Fruit fly (Drosophila melanogaster) whole organism, embryonic: ENCODE results near the gene CG12661.
A peak's percentile ranks its signal among the peaks of the same experiment; 100 is the strongest.

Experiments
- Atf3 ChIP-seq: fragments of 200-800 bp; sonication (Bioruptor generic); optimal IDR thresholded peaks from 3 replicates; lab custom pipeline; 2016; ENCODE audit warnings: missing biosample characterization, missing genetic modification characterization
- CG1024 ChIP-seq: fragments of 200-800 bp; sonication (Bioruptor generic); IDR thresholded peaks from 2 replicates; pipeline ENCODE4 v1.3.6; 2022; ENCODE audit warnings: missing biosample characterization, missing genetic modification characterization
- CG12769 ChIP-seq: fragments of 200-800 bp; sonication (Bioruptor generic); optimal IDR thresholded peaks from 2 replicates; lab custom pipeline; 2019; ENCODE audit warnings: missing biosample characterization, mild to moderate bottlenecking, missing genetic modification characterization, moderate library complexity
- CG13424 ChIP-seq: fragments of 200-800 bp; sonication (Bioruptor generic); optimal IDR thresholded peaks from 2 replicates; lab custom pipeline; 2019; ENCODE audit warnings: missing biosample characterization, mild to moderate bottlenecking, missing genetic modification characterization, moderate library complexity
- CG14050 ChIP-seq: fragments of 200-800 bp; sonication (Bioruptor generic); IDR thresholded peaks from 3 replicates; pipeline ENCODE4 v1.3.6; 2022; ENCODE audit warnings: missing biosample characterization, missing genetic modification characterization
- CG16813 ChIP-seq: fragments of 200-800 bp; sonication (Bioruptor generic); IDR thresholded peaks from 3 replicates; pipeline ENCODE4 v1.3.6; 2022; ENCODE audit warnings: missing biosample characterization, missing genetic modification characterization; ENCODE audit not compliant: partially characterized antibody
- CG18476 ChIP-seq: fragments of 200-800 bp; sonication (Bioruptor generic); optimal IDR thresholded peaks from 2 replicates; lab custom pipeline; 2016; ENCODE audit warnings: missing biosample characterization, mild to moderate bottlenecking, missing genetic modification characterization
- CG18764 ChIP-seq: fragments of 200-800 bp; sonication (Bioruptor generic); optimal IDR thresholded peaks from 3 replicates; lab custom pipeline; 2016; ENCODE audit warnings: missing biosample characterization, missing genetic modification characterization
- CG34376 ChIP-seq: fragments of 200-800 bp; sonication (Bioruptor generic); optimal IDR thresholded peaks from 2 replicates; lab custom pipeline; 2018; ENCODE audit warnings: missing biosample characterization, mild to moderate bottlenecking, missing genetic modification characterization
- CG4282 ChIP-seq: fragments of 200-800 bp; sonication (Bioruptor generic); optimal IDR thresholded peaks from 2 replicates; lab custom pipeline; 2016; ENCODE audit warnings: missing biosample characterization, missing genetic modification characterization
- CG4730 ChIP-seq: fragments of 200-800 bp; sonication (Bioruptor generic); IDR thresholded peaks from 2 replicates; pipeline ENCODE4 v1.3.6; 2022; ENCODE audit warnings: missing biosample characterization, missing genetic modification characterization
- CG4854 ChIP-seq: fragments of 200-800 bp; sonication (Bioruptor generic); optimal IDR thresholded peaks from 2 replicates; lab custom pipeline; 2016; ENCODE audit warnings: missing biosample characterization, missing genetic modification characterization, inconsistent platforms
- CG8290 ChIP-seq, 3 experiments: fragments of 200-800 bp; sonication (Bioruptor generic); optimal IDR thresholded peaks; 2 replicates each; lab custom pipeline; 2016 to 2019; ENCODE audit warnings: missing biosample characterization in 3 of 3, missing genetic modification characterization in 3 of 3, mild to moderate bottlenecking in 2 of 3, moderate library complexity in 1 of 3
- CG9876 ChIP-seq: fragments of 200-800 bp; sonication (Bioruptor generic); optimal IDR thresholded peaks from 2 replicates; lab custom pipeline; 2016; ENCODE audit warnings: missing biosample characterization, missing genetic modification characterization
- D19A ChIP-seq: fragments of 200-800 bp; optimal IDR thresholded peaks from 3 replicates; lab custom pipeline; 2019; ENCODE audit warnings: missing biosample characterization, mild to moderate bottlenecking, missing genetic modification characterization, moderate library complexity
- D19B ChIP-seq: fragments of 200-800 bp; sonication (Bioruptor generic); optimal IDR thresholded peaks from 2 replicates; lab custom pipeline; 2017; ENCODE audit warnings: missing biosample characterization, mild to moderate bottlenecking, missing genetic modification characterization
- Doc3 ChIP-seq: fragments of 200-800 bp; sonication (Bioruptor generic); IDR thresholded peaks from 3 replicates; pipeline ENCODE4 v1.3.6; 2022; ENCODE audit warnings: missing biosample characterization, missing genetic modification characterization; ENCODE audit not compliant: partially characterized antibody
- Elba2 ChIP-seq: fragments of 200-800 bp; sonication (Bioruptor generic); optimal IDR thresholded peaks from 3 replicates; lab custom pipeline; 2016; ENCODE audit warnings: missing biosample characterization, missing genetic modification characterization
- Ets97D ChIP-seq: fragments of 200-800 bp; sonication (Bioruptor generic); optimal IDR thresholded peaks from 3 replicates; lab custom pipeline; 2016; ENCODE audit warnings: missing biosample characterization, missing genetic modification characterization
- HLH3B ChIP-seq: fragments of 200-800 bp; sonication (Bioruptor generic); IDR thresholded peaks from 2 replicates; pipeline ENCODE4 v1.3.6; 2022; ENCODE audit warnings: missing biosample characterization, missing genetic modification characterization
- HLH4C ChIP-seq: fragments of 200-800 bp; sonication (Bioruptor generic); IDR thresholded peaks from 3 replicates; pipeline ENCODE4 v1.3.6; 2022; ENCODE audit warnings: missing biosample characterization, missing genetic modification characterization; ENCODE audit not compliant: partially characterized antibody
- Jarid2 ChIP-seq: fragments of 200-800 bp; sonication (Bioruptor generic); optimal IDR thresholded peaks from 3 replicates; lab custom pipeline; 2017; ENCODE audit warnings: mild to moderate bottlenecking, missing biosample characterization, missing genetic modification reagents, missing genetic modification characterization
- MTF-1 ChIP-seq: fragments of 200-800 bp; sonication (Bioruptor generic); optimal IDR thresholded peaks from 2 replicates; lab custom pipeline; 2018; ENCODE audit warnings: missing biosample characterization, mild to moderate bottlenecking, missing genetic modification characterization, borderline replicate concordance
- NFAT ChIP-seq: fragments of 200-800 bp; sonication (Bioruptor generic); IDR thresholded peaks from 2 replicates; pipeline ENCODE4 v1.3.6; 2022; ENCODE audit warnings: missing biosample characterization, missing genetic modification characterization
- Nf-YC ChIP-seq: fragments of 200-800 bp; optimal IDR thresholded peaks from 3 replicates; lab custom pipeline; 2019; ENCODE audit warnings: missing biosample characterization, mild to moderate bottlenecking, missing genetic modification characterization, moderate library complexity
- Rfx ChIP-seq: fragments of 200-800 bp; sonication (Bioruptor generic); IDR thresholded peaks from 2 replicates; pipeline ENCODE4 v1.3.6; 2022; ENCODE audit warnings: missing biosample characterization, missing genetic modification characterization
- ara ChIP-seq: fragments of 200-800 bp; sonication (Bioruptor generic); IDR thresholded peaks from 2 replicates; pipeline ENCODE4 v1.3.6; 2022; ENCODE audit warnings: missing biosample characterization, missing genetic modification characterization
- bab2 ChIP-seq: fragments of 200-800 bp; sonication (Bioruptor generic); optimal IDR thresholded peaks from 2 replicates; lab custom pipeline; 2016; ENCODE audit warnings: missing biosample characterization, missing genetic modification characterization
- cad ChIP-seq: fragments of >200 bp; optimal IDR thresholded peaks from 2 replicates; lab custom pipeline; 2017; ENCODE audit warnings: missing biosample characterization, missing genetic modification characterization
- cato ChIP-seq: fragments of 200-800 bp; sonication (Bioruptor generic); optimal IDR thresholded peaks from 2 replicates; lab custom pipeline; 2016; ENCODE audit warnings: missing biosample characterization, missing genetic modification characterization, borderline replicate concordance
- chinmo ChIP-seq: fragments of 200-800 bp; sonication (Bioruptor generic); IDR thresholded peaks from 4 replicates; pipeline ENCODE4 v1.3.6; 2022; ENCODE audit warnings: missing biosample characterization, missing genetic modification characterization; ENCODE audit not compliant: partially characterized antibody
- ci ChIP-seq: fragments of 200-800 bp; sonication (Bioruptor generic); IDR thresholded peaks from 3 replicates; pipeline ENCODE4 v1.3.6; 2022; ENCODE audit warnings: missing biosample characterization, missing genetic modification characterization
- da ChIP-seq: fragments of 200-800 bp; sonication (Bioruptor generic); optimal IDR thresholded peaks from 2 replicates; lab custom pipeline; 2016; ENCODE audit warnings: missing biosample characterization, missing genetic modification characterization
- emc ChIP-seq: fragments of 200-800 bp; sonication (Bioruptor generic); optimal IDR thresholded peaks from 2 replicates; lab custom pipeline; 2016; ENCODE audit warnings: missing biosample characterization, missing genetic modification characterization
- exex ChIP-seq: fragments of 200-800 bp; sonication (Bioruptor generic); optimal IDR thresholded peaks from 4 replicates; lab custom pipeline; 2018; ENCODE audit warnings: missing biosample characterization, mild to moderate bottlenecking, missing genetic modification characterization, moderate library complexity
- fd3F ChIP-seq: fragments of 200-800 bp; sonication (Bioruptor generic); optimal IDR thresholded peaks from 2 replicates; lab custom pipeline; 2018; ENCODE audit warnings: missing biosample characterization, mild to moderate bottlenecking, missing genetic modification characterization, moderate library complexity
- fu2 ChIP-seq: fragments of 200-800 bp; sonication (Bioruptor generic); optimal IDR thresholded peaks from 2 replicates; lab custom pipeline; 2016; ENCODE audit warnings: missing biosample characterization, missing genetic modification characterization
- gce ChIP-seq: fragments of 200-800 bp; sonication (Bioruptor generic); IDR thresholded peaks from 3 replicates; pipeline ENCODE4 v1.3.6; 2022; ENCODE audit warnings: missing biosample characterization, missing genetic modification characterization
- her ChIP-seq: fragments of 200-800 bp; sonication (Bioruptor generic); optimal IDR thresholded peaks from 2 replicates; lab custom pipeline; 2016; ENCODE audit warnings: missing biosample characterization, missing genetic modification characterization
- lab ChIP-seq: fragments of 200-800 bp; sonication (Bioruptor generic); optimal IDR thresholded peaks from 3 replicates; lab custom pipeline; 2017; ENCODE audit warnings: missing biosample characterization, missing genetic modification characterization, mild to moderate bottlenecking, moderate library complexity, missing genetic modification reagents
- mld ChIP-seq: fragments of 200-800 bp; sonication (Bioruptor generic); IDR thresholded peaks from 3 replicates; pipeline ENCODE4 v1.3.6; 2022; ENCODE audit warnings: missing biosample characterization, missing genetic modification characterization; ENCODE audit not compliant: partially characterized antibody
- otp ChIP-seq: fragments of 200-800 bp; sonication (Bioruptor generic); IDR thresholded peaks from 3 replicates; pipeline ENCODE4, ENCODE4 v1.3.6; 2022; ENCODE audit warnings: missing biosample characterization, missing genetic modification characterization
- sisA ChIP-seq: fragments of 200-800 bp; sonication (Bioruptor generic); IDR thresholded peaks from 2 replicates; pipeline ENCODE4 v1.3.6; 2022; ENCODE audit warnings: missing biosample characterization, missing genetic modification characterization
- tx ChIP-seq: fragments of 200-800 bp; sonication (Bioruptor generic); optimal IDR thresholded peaks from 2 replicates; lab custom pipeline; 2016; ENCODE audit warnings: missing biosample characterization, missing genetic modification characterization
- zen ChIP-seq: fragments of 200-800 bp; sonication (Bioruptor generic); optimal IDR thresholded peaks from 3 replicates; lab custom pipeline; 2018; ENCODE audit warnings: missing biosample characterization, mild to moderate bottlenecking, missing genetic modification characterization, moderate library complexity

Gene CG12661

DNA sequence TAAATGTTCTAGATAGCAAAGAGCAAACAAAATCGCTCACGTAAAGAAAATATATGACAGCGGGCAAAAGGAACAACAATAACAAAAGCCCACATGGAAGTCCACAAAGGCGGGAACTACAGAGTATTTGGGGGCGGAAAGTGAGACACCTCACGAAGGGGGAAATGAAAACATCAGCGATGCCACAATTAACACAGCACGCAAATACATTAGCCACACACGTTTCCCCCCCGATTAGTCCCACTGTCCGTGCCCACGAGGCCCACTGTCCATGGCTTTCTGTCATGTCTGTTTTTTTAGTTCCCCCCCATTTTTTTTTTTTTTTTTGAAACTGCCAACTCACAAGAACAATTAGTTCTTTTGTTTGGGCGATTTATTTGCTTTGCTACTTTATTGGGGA, 39.5 kb downstream of the CG12661 start (continued):
- TF ChIP-seq CG18764 (GFP tag; lab: Kevin White, UChicago) = no peak
- TF ChIP-seq Ets97D (GFP tag; lab: Kevin White, UChicago) = no peak
- TF ChIP-seq bab2 (GFP tag; lab: Kevin White, UChicago) = peak; percentile 43
- 0 out of 3 replicates have a peak, but pooled peaks have one; percentile 44 for TF ChIP-seq otp
- no peak for TF ChIP-seq her
- TF ChIP-seq D19B = peak; percentile 59

dm6 chrX:8883388-8883787, 40.1 kb downstream of the CG12661 start:
- no peak for TF ChIP-seq gce (GFP tag; lab: Robert Waterston, UW)
- no peak for TF ChIP-seq CG8290 (GFP tag; optimal IDR thresholded peaks at IDR 0.05; lab: Kevin White, UChicago)
- TF ChIP-seq CG8290 (tag; optimal IDR thresholded peaks at IDR 0.05; lab: Kevin White, UChicago) = peak in 1 of 2 experiments; percentile 2
- no peak for TF ChIP-seq da
- TF ChIP-seq MTF-1 (GFP tag; lab: Kevin White, UChicago) = no peak
- peak; percentile 62 for TF ChIP-seq D19B
- no peak for TF ChIP-seq mld (GFP tag; lab: Robert Waterston, UW)
- 0 out of 2 replicates have a peak, but pooled peaks have one; percentile 16 for TF ChIP-seq Rfx (GFP tag; lab: Robert Waterston, UW)
- peak; percentile 3 for TF ChIP-seq CG34376
- TF ChIP-seq HLH4C (GFP tag; lab: Robert Waterston, UW) = peak; percentile 53; the same call in 2 of the 3 replicates

dm6 chrX:8881729-8882128, 41.8 kb downstream of the CG12661 start:
- TF ChIP-seq chinmo (GFP tag; lab: Robert Waterston, UW) (0 out of 4 replicates have a peak, but pooled peaks have one; percentile 73), exex (tag; lab: Kevin White, UChicago) (peak; percentile 26), NFAT (GFP tag; lab: Robert Waterston, UW) (0 out of 2 replicates have a peak, but pooled peaks have one; percentile 31), CG12769 (tag; lab: Kevin White, UChicago) (peak; percentile 72), Atf3 (peak; percentile 19), lab (GFP tag; lab: Kevin White, UChicago) (peak; percentile 19), Rfx (GFP tag; lab: Robert Waterston, UW) (no peak), Elba2 (GFP tag; lab: Kevin White, UChicago) (no peak), cad (GFP tag; lab: Kevin White, UChicago) (no peak), tx (GFP tag; lab: Kevin White, UChicago) (no peak)

DNA sequence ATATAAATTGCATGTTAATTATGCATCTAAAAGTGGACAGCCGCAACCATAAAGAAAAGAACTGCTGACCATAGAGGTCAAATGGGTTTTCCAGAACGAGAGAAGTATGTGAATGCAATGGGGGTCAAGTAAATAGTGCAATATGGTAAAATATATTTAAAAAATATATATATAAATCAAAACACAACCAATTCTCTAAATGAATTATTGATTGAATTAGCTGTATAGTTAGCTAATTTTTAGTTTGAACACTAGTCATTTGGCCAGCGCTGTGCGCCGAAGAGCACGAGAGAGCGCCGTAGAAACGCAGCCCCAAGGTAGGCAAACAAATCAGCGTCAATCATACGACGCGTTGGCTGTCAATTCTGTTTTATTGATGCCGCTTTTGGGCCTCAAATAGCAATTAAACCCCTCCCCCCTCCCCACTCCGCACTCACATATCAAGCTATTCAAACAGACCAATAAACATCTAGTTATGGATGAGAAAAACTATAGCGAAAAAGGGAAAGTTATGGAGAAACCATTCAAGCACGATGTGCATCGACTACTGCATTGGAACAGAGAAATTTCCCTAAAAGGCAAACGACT, 44.4 kb downstream of the CG12661 start:
- TF ChIP-seq CG14050 (GFP tag; lab: Robert Waterston, UW) = peak; percentile 84
- peak; percentile 84 for TF ChIP-seq CG13424 (tag; lab: Kevin White, UChicago)
- peak; percentile 51 for TF ChIP-seq Jarid2 (GFP tag; lab: Kevin White, UChicago)
- TF ChIP-seq zen (tag; lab: Kevin White, UChicago) = peak; percentile 71
- peak; percentile 77; the same call in 1 of the 2 replicates for TF ChIP-seq CG4730
- TF ChIP-seq CG4282 = no peak
- peak; percentile 20 for TF ChIP-seq CG18476 (GFP tag; lab: Kevin White, UChicago)
- TF ChIP-seq CG1024 (GFP tag; lab: Robert Waterston, UW) = peak; percentile 84
- peak; percentile 94 for TF ChIP-seq ci (GFP tag; lab: Robert Waterston, UW)
- TF ChIP-seq CG4854 (GFP tag; lab: Kevin White, UChicago) = no peak
- TF ChIP-seq fu2 (GFP tag; lab: Kevin White, UChicago) = no peak
- no peak for TF ChIP-seq Doc3 (GFP tag; lab: Robert Waterston, UW)
- TF ChIP-seq sisA (GFP tag; lab: Robert Waterston, UW) = peak; percentile 85
- peak; percentile 84 for TF ChIP-seq HLH3B (GFP tag; lab: Robert Waterston, UW)
- peak; percentile 50 for TF ChIP-seq Nf-YC (tag; lab: Kevin White, UChicago)
- TF ChIP-seq ara = peak; percentile 85
- no peak for TF ChIP-seq CG16813 (GFP tag; lab: Robert Waterston, UW)
- TF ChIP-seq CG9876 (GFP tag; lab: Kevin White, UChicago) = no peak
- peak; percentile 50 for TF ChIP-seq cato (GFP tag; lab: Kevin White, UChicago)
- peak; percentile 75 for TF ChIP-seq fd3F (GFP tag; lab: Kevin White, UChicago)
- TF ChIP-seq D19A (tag; lab: Kevin White, UChicago) = peak; percentile 81
- TF ChIP-seq emc = no peak
